Worm (Caenorhabditis elegans) whole organism, L2 larva: Measurements from ENCODE around the gene pfn-2.

Experiments used
- C34F6.9 ChIP-seq: fragments of 150-350 bp; optimal IDR thresholded peaks from 2 replicates; lab custom pipeline; 2014; ENCODE audit warnings: missing biosample characterization, missing genetic modification characterization
- F13H6.1 ChIP-seq: sonication (generic microtip); optimal IDR thresholded peaks from 2 replicates; lab custom pipeline; 2016; ENCODE audit warnings: missing genetic modification characterization, missing compliant biosample characterization
- Y55F3AM.14 ChIP-seq: fragments of 200-800 bp; sonication (Bioruptor generic); optimal IDR thresholded peaks from 2 replicates; lab custom pipeline; 2018; ENCODE audit warnings: mild to moderate bottlenecking, missing genetic modification characterization, missing compliant biosample characterization
- ZK546.5 ChIP-seq: sonication (generic microtip); optimal IDR thresholded peaks from 2 replicates; lab custom pipeline; 2017; ENCODE audit warnings: missing biosample characterization, missing genetic modification characterization
- aly-2 ChIP-seq: fragments of 150-350 bp; optimal IDR thresholded peaks from 2 replicates; lab custom pipeline; 2014; ENCODE audit warnings: missing biosample characterization, missing genetic modification characterization
- blmp-1 ChIP-seq: sonication (generic microtip); optimal IDR thresholded peaks from 2 replicates; lab custom pipeline; 2017; ENCODE audit warnings: missing genetic modification characterization, mild to moderate bottlenecking, missing compliant biosample characterization, antibody characterized with exemption, moderate library complexity; ENCODE audit not compliant: insufficient read depth
- ceh-16 ChIP-seq: fragments of 150-350 bp; optimal IDR thresholded peaks from 2 replicates; lab custom pipeline; 2014; ENCODE audit warnings: missing biosample characterization, missing genetic modification characterization
- crh-2 ChIP-seq: sonication (generic microtip); optimal IDR thresholded peaks from 2 replicates; lab custom pipeline; 2017; ENCODE audit warnings: missing biosample characterization, missing genetic modification characterization
- egl-27 ChIP-seq: sonication (generic microtip); optimal IDR thresholded peaks from 3 replicates; lab custom pipeline; 2017; ENCODE audit warnings: missing biosample characterization, missing genetic modification reagents, missing genetic modification characterization
- fos-1 ChIP-seq: fragments of 150-350 bp; optimal IDR thresholded peaks from 2 replicates; lab custom pipeline; 2014; ENCODE audit warnings: missing biosample characterization, missing genetic modification characterization
- gmeb-1 ChIP-seq: fragments of 150-350 bp; optimal IDR thresholded peaks from 2 replicates; lab custom pipeline; 2014; ENCODE audit warnings: missing biosample characterization, missing genetic modification characterization
- lin-11 ChIP-seq: fragments of 150-350 bp; sonication (generic microtip); optimal IDR thresholded peaks from 2 replicates; lab custom pipeline; 2014; ENCODE audit warnings: missing biosample characterization, missing genetic modification characterization, inconsistent platforms, mixed read lengths
- lin-13 ChIP-seq: fragments of 150-350 bp; optimal IDR thresholded peaks from 2 replicates; lab custom pipeline; 2014; ENCODE audit warnings: missing biosample characterization, missing genetic modification reagents, missing genetic modification characterization
- lin-39 ChIP-seq: fragments of 150-350 bp; optimal IDR thresholded peaks from 2 replicates; lab custom pipeline; 2014; ENCODE audit warnings: missing biosample characterization, missing genetic modification reagents, missing genetic modification characterization
- lsy-2 ChIP-seq, 2 experiments: fragments of 150-350 bp in 1 of 2; sonication (generic microtip) in 1 of 2; optimal IDR thresholded peaks; 2 replicates each; lab custom pipeline; 2014 to 2017; ENCODE audit warnings: missing biosample characterization in 2 of 2, missing genetic modification characterization in 2 of 2
- mbf-1 ChIP-seq: sonication (generic microtip); optimal IDR thresholded peaks from 2 replicates; lab custom pipeline; 2017; ENCODE audit warnings: missing biosample characterization, missing genetic modification characterization
- mdl-1 ChIP-seq, 2 experiments: fragments of 150-350 bp in 1 of 2; sonication (generic microtip) in 1 of 2; optimal IDR thresholded peaks; 2 replicates each; lab custom pipeline; 2017; ENCODE audit warnings: missing biosample characterization in 2 of 2, missing genetic modification characterization in 2 of 2
- nhr-10 ChIP-seq: sonication (generic microtip); optimal IDR thresholded peaks from 2 replicates; lab custom pipeline; 2017; ENCODE audit warnings: missing biosample characterization, missing genetic modification characterization
- nhr-12 ChIP-seq: fragments of 150-350 bp; optimal IDR thresholded peaks from 2 replicates; lab custom pipeline; 2014; ENCODE audit warnings: missing biosample characterization, missing genetic modification characterization
- nhr-129 ChIP-seq: fragments of 150-350 bp; optimal IDR thresholded peaks from 2 replicates; lab custom pipeline; 2014; ENCODE audit warnings: missing biosample characterization, missing genetic modification characterization
- nhr-21 ChIP-seq: fragments of 150-350 bp; optimal IDR thresholded peaks from 2 replicates; lab custom pipeline; 2014; ENCODE audit warnings: missing biosample characterization, missing genetic modification characterization
- nhr-23 ChIP-seq: fragments of 150-350 bp; optimal IDR thresholded peaks from 2 replicates; lab custom pipeline; 2014; ENCODE audit warnings: missing biosample characterization, missing genetic modification reagents, missing genetic modification characterization
- nhr-25 ChIP-seq: fragments of 150-350 bp; sonication (generic microtip); optimal IDR thresholded peaks from 3 replicates; lab custom pipeline; 2014; ENCODE audit warnings: missing biosample characterization, missing genetic modification characterization
- peb-1 ChIP-seq: fragments of 150-350 bp; optimal IDR thresholded peaks from 2 replicates; lab custom pipeline; 2014; ENCODE audit warnings: missing biosample characterization, missing genetic modification characterization
- sem-4 ChIP-seq: fragments of 150-350 bp; optimal IDR thresholded peaks from 2 replicates; lab custom pipeline; 2014; ENCODE audit warnings: missing biosample characterization, missing genetic modification reagents, missing genetic modification characterization
- skn-1 ChIP-seq: sonication (generic microtip); optimal IDR thresholded peaks from 2 replicates; lab custom pipeline; 2017; ENCODE audit warnings: missing biosample characterization, missing genetic modification characterization
- sma-3 ChIP-seq: sonication (generic microtip); optimal IDR thresholded peaks from 2 replicates; lab custom pipeline; 2016; ENCODE audit warnings: missing genetic modification reagents, missing genetic modification characterization, missing compliant biosample characterization
- sma-9 ChIP-seq, 2 experiments: fragments of 150-350 bp in 1 of 2; sonication (generic microtip) in 1 of 2; optimal IDR thresholded peaks; 2 replicates each; lab custom pipeline; 2014 to 2016; ENCODE audit warnings: missing genetic modification characterization in 2 of 2, mild to moderate bottlenecking in 1 of 2, missing biosample characterization in 1 of 2, missing compliant biosample characterization in 1 of 2, missing genetic modification reagents in 1 of 2, moderate library complexity in 1 of 2
- snpc-4 ChIP-seq: fragments of 150-350 bp; optimal IDR thresholded peaks from 2 replicates; lab custom pipeline; 2014; ENCODE audit warnings: missing biosample characterization, missing genetic modification characterization
- unc-39 ChIP-seq: fragments of 150-350 bp; optimal IDR thresholded peaks from 2 replicates; lab custom pipeline; 2014; ENCODE audit warnings: missing biosample characterization, missing genetic modification characterization
- unc-55 ChIP-seq: fragments of 150-350 bp; sonication (generic microtip); optimal IDR thresholded peaks from 3 replicates; lab custom pipeline; 2014; ENCODE audit warnings: missing biosample characterization, missing genetic modification reagents, missing genetic modification characterization
- zag-1 ChIP-seq: fragments of 150-350 bp; optimal IDR thresholded peaks from 2 replicates; lab custom pipeline; 2014; ENCODE audit warnings: missing biosample characterization, missing genetic modification characterization
- ztf-1 ChIP-seq: fragments of 200-800 bp; sonication (Bioruptor generic); conservative IDR thresholded peaks from 2 replicates; pipeline ENCODE4 v1.3.6; 2022; ENCODE audit warnings: missing genetic modification characterization, missing compliant biosample characterization
- ztf-4 ChIP-seq: fragments of 150-350 bp; optimal IDR thresholded peaks from 2 replicates; lab custom pipeline; 2014; ENCODE audit warnings: missing biosample characterization, missing genetic modification characterization

The pfn-2 gene

ce11 chrX:5337959-5338358, 15.9 kb downstream of the pfn-2 start, which contains the start of gene C26B9.3:
Gene C26B9.3 (plus strand): TSS chrX:5338301.
- TF ChIP-seq blmp-1 (tag; lab: Kevin White, UChicago) (peak; percentile 87), fos-1 (tag; lab: Kevin White, UChicago) (peak; percentile 14), nhr-21 (tag; lab: Kevin White, UChicago) (peak; percentile 24), F13H6.1 (tag; lab: Kevin White, UChicago) (no peak)

- TF ChIP-seq nhr-10 (no peak), F13H6.1 (tag; lab: Kevin White, UChicago) (peak; percentile 75), Y55F3AM.14 (peak; percentile 61), nhr-21 (tag; lab: Kevin White, UChicago) (peak; percentile 35), sma-3 (GFP tag; lab: Kevin White, UChicago) (peak; percentile 33), lin-13 (GFP tag; lab: Kevin White, UChicago) (peak; percentile 61), peb-1 (tag; lab: Kevin White, UChicago) (peak; percentile 52), sma-9 (GFP tag; optimal IDR thresholded peaks at IDR 0.05; lab: Kevin White, UChicago) (peak; percentile 71), sma-9 (tag; optimal IDR thresholded peaks at IDR 0.05; lab: Kevin White, UChicago) (no peak), nhr-25 (tag; lab: Kevin White, UChicago) (peak; percentile 54), C34F6.9 (tag; lab: Kevin White, UChicago) (peak; percentile 71), aly-2 (tag; lab: Kevin White, UChicago) (no peak), crh-2 (tag; lab: Kevin White, UChicago) (peak; percentile 77), ztf-1 (GFP tag; lab: Robert Waterston, UW) (no peak), gmeb-1 (peak; percentile 16), mdl-1 (tag; optimal IDR thresholded peaks at IDR 0.05; lab: Kevin White, UChicago) (peak; percentile 67 to 78), fos-1 (tag; lab: Kevin White, UChicago) (peak; percentile 49), zag-1 (peak; percentile 65), lsy-2 (tag; optimal IDR thresholded peaks at IDR 0.05; lab: Kevin White, UChicago) (peak in 1 of 2 experiments; percentile 62), unc-55 (peak; percentile 77), nhr-129 (tag; lab: Kevin White, UChicago) (peak; percentile 79), egl-27 (tag; lab: Kevin White, UChicago) (peak; percentile 66), mbf-1 (no peak), snpc-4 (peak; percentile 32), nhr-23 (tag; lab: Kevin White, UChicago) (no peak), unc-39 (no peak), lin-11 (tag; lab: Kevin White, UChicago) (peak; percentile 18), sem-4 (tag; lab: Kevin White, UChicago) (peak; percentile 63)
These were observed 17.4 kb downstream of the pfn-2 start for ce11 chrX:5336498-5336897.

- TF ChIP-seq lsy-2 (tag; optimal IDR thresholded peaks at IDR 0.05; lab: Kevin White, UChicago) (no peak), ZK546.5 (tag; lab: Kevin White, UChicago) (no peak), lin-13 (GFP tag; lab: Kevin White, UChicago) (no peak), sma-3 (GFP tag; lab: Kevin White, UChicago) (no peak), crh-2 (tag; lab: Kevin White, UChicago) (no peak), ztf-4 (no peak), fos-1 (tag; lab: Kevin White, UChicago) (no peak), Y55F3AM.14 (no peak)
- TF ChIP-seq, all 48 proteins: peak for 0
These were observed 18.5 kb downstream of the pfn-2 start, which contains the start of gene C26B9.6 for ce11 chrX:5335368-5335767. Gene C26B9.6 (minus strand): TSS chrX:5335468.

ce11 chrX:5330765-5331164, 23.1 kb downstream of the pfn-2 start:
- TF ChIP-seq skn-1 (tag; lab: Kevin White, UChicago) (no peak), zag-1 (no peak), lin-39 (tag; lab: Kevin White, UChicago) (no peak), sma-9 (GFP tag; optimal IDR thresholded peaks at IDR 0.05; lab: Kevin White, UChicago) (no peak), sma-9 (tag; optimal IDR thresholded peaks at IDR 0.05; lab: Kevin White, UChicago) (no peak), crh-2 (tag; lab: Kevin White, UChicago) (no peak), lsy-2 (tag; optimal IDR thresholded peaks at IDR 0.05; lab: Kevin White, UChicago) (no peak), nhr-12 (tag; lab: Kevin White, UChicago) (no peak), unc-39 (no peak), ceh-16 (tag; lab: Kevin White, UChicago) (no peak), unc-55 (no peak), nhr-129 (tag; lab: Kevin White, UChicago) (no peak), nhr-21 (tag; lab: Kevin White, UChicago) (no peak)
